Fruit fly (Drosophila melanogaster): Measurements from ENCODE around the gene CG10834.

The CG10834 gene

dm6 chr2L:22070844-22071243 lies 36.3 kb downstream of the CG10834 start, which contains the start of gene tplus3a:
Gene tplus3a (plus strand): TSS chr2L:22071144.
- TF ChIP-seq D1 (tag; optimal IDR thresholded peaks at IDR 0.05), result no peak
- TF ChIP-seq CG9948 (tag; optimal IDR thresholded peaks at IDR 0.05), result no peak
- no peak for TF ChIP-seq CG15710 (tag; optimal IDR thresholded peaks at IDR 0.05)
- TF ChIP-seq Pif1A (GFP tag; optimal IDR thresholded peaks at IDR 0.05), result no peak
- TF ChIP-seq CG34367 (tag; optimal IDR thresholded peaks at IDR 0.05), result no peak

dm6 chr2L:22065243-22065642 lies 41.9 kb downstream of the CG10834 start, which contains the start of gene CG42597:
Gene CG42597 (minus strand): TSS chr2L:22065343.
- no peak for TF ChIP-seq rn (GFP tag; IDR thresholded peaks at IDR 0.05)
- TF ChIP-seq CG8301 (tag; optimal IDR thresholded peaks at IDR 0.05), result no peak
- no peak for TF ChIP-seq CG10348 (GFP tag; IDR thresholded peaks at IDR 0.05)
- TF ChIP-seq CG8159 (tag; optimal IDR thresholded peaks at IDR 0.05), result no peak
- no peak for TF ChIP-seq Pif1B (GFP tag; optimal IDR thresholded peaks at IDR 0.05)
- no peak for TF ChIP-seq CG34367 (tag; optimal IDR thresholded peaks at IDR 0.05)
- TF ChIP-seq fd96Ca (GFP tag; IDR thresholded peaks at IDR 0.05), result no peak
- no peak for TF ChIP-seq CG4496 (GFP tag; IDR thresholded peaks at IDR 0.05)
- no peak for TF ChIP-seq CG13204 (GFP tag; optimal IDR thresholded peaks at IDR 0.05)

- TF ChIP-seq CG12605 (GFP tag; IDR thresholded peaks at IDR 0.05), result no peak
- TF ChIP-seq Pif1B (GFP tag; optimal IDR thresholded peaks at IDR 0.05), result no peak
- no peak for TF ChIP-seq Ets98B (GFP tag; IDR thresholded peaks at IDR 0.05)
- TF ChIP-seq gl (tag; optimal IDR thresholded peaks at IDR 0.05), result no peak
- no peak for TF ChIP-seq CG14655 (GFP tag; optimal IDR thresholded peaks at IDR 0.05)
- TF ChIP-seq Snoo (tag; optimal IDR thresholded peaks at IDR 0.05), result no peak
- no peak for TF ChIP-seq fd96Ca (GFP tag; IDR thresholded peaks at IDR 0.05)
- TF ChIP-seq EcR (GFP tag; optimal IDR thresholded peaks at IDR 0.05), result no peak
- no peak for TF ChIP-seq Pif1A (GFP tag; optimal IDR thresholded peaks at IDR 0.05)
These were observed 47.3 kb downstream of the CG10834 start for dm6 chr2L:22059852-22060251.
